Fruit fly (Drosophila melanogaster) whole organism, embryonic: Measurements from ENCODE around the gene unc-45.
A peak's percentile ranks its signal among the peaks of the same experiment; 100 is the strongest.

Source experiments
- Ada2b ChIP-seq: fragments of 200-800 bp; sonication (Bioruptor generic); IDR thresholded peaks from 2 replicates; pipeline ENCODE4 v1.3.6; 2022; ENCODE audit warnings: missing biosample characterization, missing genetic modification characterization
- CG10274 ChIP-seq: fragments of 200-800 bp; sonication (Bioruptor generic); optimal IDR thresholded peaks from 3 replicates; lab custom pipeline; 2017; ENCODE audit warnings: missing biosample characterization, mild to moderate bottlenecking, missing genetic modification characterization
- CG10431 ChIP-seq: fragments of 200-800 bp; sonication (Bioruptor generic); optimal IDR thresholded peaks from 3 replicates; lab custom pipeline; 2018; ENCODE audit warnings: missing biosample characterization, mild to moderate bottlenecking, missing genetic modification characterization
- CG10565 ChIP-seq: fragments of 200-800 bp; sonication (Bioruptor generic); optimal IDR thresholded peaks from 3 replicates; lab custom pipeline; 2016; ENCODE audit warnings: missing biosample characterization, mild to moderate bottlenecking, missing genetic modification characterization
- CG10959 ChIP-seq: fragments of 200-800 bp; sonication (Bioruptor generic); IDR thresholded peaks from 2 replicates; pipeline ENCODE4 v1.3.6; 2022; ENCODE audit warnings: missing biosample characterization, missing genetic modification characterization
- CG12219 ChIP-seq: fragments of 200-800 bp; sonication (Bioruptor generic); optimal IDR thresholded peaks from 3 replicates; lab custom pipeline; 2018; ENCODE audit warnings: missing biosample characterization, mild to moderate bottlenecking, missing genetic modification characterization
- CG12659 ChIP-seq: fragments of 200-800 bp; sonication (Bioruptor generic); optimal IDR thresholded peaks from 3 replicates; lab custom pipeline; 2017; ENCODE audit warnings: mild to moderate bottlenecking, missing biosample characterization, missing genetic modification reagents, missing genetic modification characterization
- CG16813 ChIP-seq: fragments of 200-800 bp; sonication (Bioruptor generic); IDR thresholded peaks from 3 replicates; pipeline ENCODE4 v1.3.6; 2022; ENCODE audit warnings: missing biosample characterization, missing genetic modification characterization; ENCODE audit not compliant: partially characterized antibody
- CG17361 ChIP-seq: fragments of 200-800 bp; sonication (Bioruptor generic); IDR thresholded peaks from 3 replicates; pipeline ENCODE4 v1.3.6; 2022; ENCODE audit warnings: missing biosample characterization, missing genetic modification characterization
- CG1832 ChIP-seq: fragments of 200-800 bp; sonication (Bioruptor generic); optimal IDR thresholded peaks from 2 replicates; lab custom pipeline; 2017; ENCODE audit warnings: missing biosample characterization, mild to moderate bottlenecking, missing genetic modification characterization, inconsistent platforms
- CG18764 ChIP-seq: fragments of 200-800 bp; sonication (Bioruptor generic); optimal IDR thresholded peaks from 3 replicates; lab custom pipeline; 2016; ENCODE audit warnings: missing biosample characterization, missing genetic modification characterization
- CG2875 ChIP-seq: fragments of 200-800 bp; sonication (Bioruptor generic); optimal IDR thresholded peaks from 2 replicates; lab custom pipeline; 2017; ENCODE audit warnings: missing biosample characterization, mild to moderate bottlenecking, missing genetic modification characterization, missing genetic modification reagents
- CG3065 ChIP-seq: fragments of 200-800 bp; sonication (Bioruptor generic); optimal IDR thresholded peaks from 2 replicates; lab custom pipeline; 2016; ENCODE audit warnings: missing biosample characterization, missing genetic modification characterization
- CG3163 ChIP-seq: fragments of 200-800 bp; sonication (Bioruptor generic); optimal IDR thresholded peaks from 3 replicates; lab custom pipeline; 2016; ENCODE audit warnings: missing biosample characterization, missing genetic modification characterization
- CG33213 ChIP-seq: fragments of 200-800 bp; sonication (Bioruptor generic); optimal IDR thresholded peaks from 3 replicates; lab custom pipeline; 2016; ENCODE audit warnings: missing biosample characterization, missing genetic modification characterization
- CG3838 ChIP-seq: fragments of 200-800 bp; sonication (Bioruptor generic); optimal IDR thresholded peaks from 3 replicates; lab custom pipeline; 2016; ENCODE audit warnings: missing biosample characterization, missing genetic modification characterization
- CG3847 ChIP-seq: fragments of 200-800 bp; sonication (Bioruptor generic); IDR thresholded peaks from 2 replicates; pipeline ENCODE4 v1.3.6; 2022; ENCODE audit warnings: missing biosample characterization, missing genetic modification characterization
- CG4360 ChIP-seq: fragments of 200-800 bp; sonication (Bioruptor generic); IDR thresholded peaks from 2 replicates; pipeline ENCODE4 v1.3.6; 2022; ENCODE audit warnings: missing biosample characterization, missing genetic modification characterization
- CG6254 ChIP-seq: fragments of 200-800 bp; sonication (Bioruptor generic); optimal IDR thresholded peaks from 3 replicates; lab custom pipeline; 2017; ENCODE audit warnings: mild to moderate bottlenecking, missing biosample characterization, missing genetic modification reagents, missing genetic modification characterization
- CHES-1-like ChIP-seq: fragments of 200-800 bp; sonication (Bioruptor generic); optimal IDR thresholded peaks from 2 replicates; lab custom pipeline; 2016; ENCODE audit warnings: missing biosample characterization, missing genetic modification characterization
- Camta ChIP-seq: fragments of 200-800 bp; sonication (Bioruptor generic); optimal IDR thresholded peaks from 2 replicates; lab custom pipeline; 2016; ENCODE audit warnings: missing biosample characterization, missing genetic modification characterization
- Doc2 ChIP-seq: fragments of 200-800 bp; sonication (Bioruptor generic); IDR thresholded peaks from 2 replicates; pipeline ENCODE4 v1.3.6; 2022; ENCODE audit warnings: missing biosample characterization, missing genetic modification characterization
- Fer2 ChIP-seq: fragments of 200-800 bp; sonication (Bioruptor generic); optimal IDR thresholded peaks from 2 replicates; lab custom pipeline; 2018; ENCODE audit warnings: missing biosample characterization, mild to moderate bottlenecking, missing genetic modification characterization, moderate library complexity
- HHEX ChIP-seq: fragments of 200-800 bp; sonication (Bioruptor generic); optimal IDR thresholded peaks from 3 replicates; lab custom pipeline; 2017; ENCODE audit warnings: missing biosample characterization, mild to moderate bottlenecking, missing genetic modification characterization, missing genetic modification reagents
- Hey ChIP-seq: fragments of 200-800 bp; sonication (Bioruptor generic); optimal IDR thresholded peaks from 3 replicates; lab custom pipeline; 2018; ENCODE audit warnings: missing biosample characterization, mild to moderate bottlenecking, missing genetic modification characterization
- Lpt ChIP-seq: fragments of >200 bp; optimal IDR thresholded peaks from 2 replicates; lab custom pipeline; 2018; ENCODE audit warnings: missing biosample characterization, missing genetic modification characterization
- Mad ChIP-seq: fragments of 200-800 bp; sonication (Bioruptor generic); optimal IDR thresholded peaks from 2 replicates; lab custom pipeline; 2016; ENCODE audit warnings: missing biosample characterization, missing genetic modification characterization
- Pdp1 ChIP-seq, 2 experiments: fragments of 200-800 bp; sonication (Bioruptor generic); optimal IDR thresholded peaks; 3 replicates each; lab custom pipeline; 2016; ENCODE audit warnings: missing biosample characterization in 2 of 2, missing genetic modification characterization in 2 of 2, mild to moderate bottlenecking in 1 of 2, moderate library complexity in 1 of 2
- Ravus ChIP-seq: fragments of 200-800 bp; sonication (Bioruptor generic); IDR thresholded peaks from 2 replicates; pipeline ENCODE4 v1.3.6; 2022; ENCODE audit warnings: missing biosample characterization, missing genetic modification characterization
- Rfx ChIP-seq: fragments of 200-800 bp; sonication (Bioruptor generic); IDR thresholded peaks from 2 replicates; pipeline ENCODE4 v1.3.6; 2022; ENCODE audit warnings: missing biosample characterization, missing genetic modification characterization
- Rx ChIP-seq: fragments of 200-800 bp; sonication (Bioruptor generic); IDR thresholded peaks from 2 replicates; pipeline ENCODE4 v1.3.6; 2022; ENCODE audit warnings: missing biosample characterization, missing genetic modification characterization
- Sin3A ChIP-seq: fragments of >200 bp; optimal IDR thresholded peaks from 2 replicates; lab custom pipeline; 2018
- da ChIP-seq: fragments of 200-800 bp; sonication (Bioruptor generic); optimal IDR thresholded peaks from 2 replicates; lab custom pipeline; 2016; ENCODE audit warnings: missing biosample characterization, missing genetic modification characterization
- dan ChIP-seq: fragments of 200-800 bp; sonication (Bioruptor generic); IDR thresholded peaks from 2 replicates; pipeline ENCODE4 v1.3.6; 2022; ENCODE audit warnings: missing biosample characterization, missing genetic modification characterization
- dm ChIP-seq: fragments of 200-800 bp; sonication (Bioruptor generic); optimal IDR thresholded peaks from 3 replicates; lab custom pipeline; 2016; ENCODE audit warnings: missing biosample characterization, missing genetic modification characterization
- emc ChIP-seq: fragments of 200-800 bp; sonication (Bioruptor generic); optimal IDR thresholded peaks from 2 replicates; lab custom pipeline; 2016; ENCODE audit warnings: missing biosample characterization, missing genetic modification characterization
- exex ChIP-seq: fragments of 200-800 bp; sonication (Bioruptor generic); optimal IDR thresholded peaks from 4 replicates; lab custom pipeline; 2018; ENCODE audit warnings: missing biosample characterization, mild to moderate bottlenecking, missing genetic modification characterization, moderate library complexity
- fd3F ChIP-seq: fragments of 200-800 bp; sonication (Bioruptor generic); optimal IDR thresholded peaks from 2 replicates; lab custom pipeline; 2018; ENCODE audit warnings: missing biosample characterization, mild to moderate bottlenecking, missing genetic modification characterization, moderate library complexity
- gsb ChIP-seq: fragments of 200-800 bp; sonication (Bioruptor generic); IDR thresholded peaks from 2 replicates; pipeline ENCODE4 v1.3.6; 2022; ENCODE audit warnings: missing biosample characterization, missing genetic modification characterization
- gsb-n ChIP-seq: fragments of 200-800 bp; sonication (Bioruptor generic); optimal IDR thresholded peaks from 3 replicates; lab custom pipeline; 2018; ENCODE audit warnings: missing biosample characterization, mild to moderate bottlenecking, missing genetic modification characterization
- h ChIP-seq: fragments of >200 bp; optimal IDR thresholded peaks from 2 replicates; lab custom pipeline; 2017
- kay ChIP-seq: fragments of 200-800 bp; sonication (Bioruptor generic); optimal IDR thresholded peaks from 2 replicates; lab custom pipeline; 2016; ENCODE audit warnings: missing biosample characterization, missing genetic modification characterization
- mld ChIP-seq: fragments of 200-800 bp; sonication (Bioruptor generic); IDR thresholded peaks from 3 replicates; pipeline ENCODE4 v1.3.6; 2022; ENCODE audit warnings: missing biosample characterization, missing genetic modification characterization; ENCODE audit not compliant: partially characterized antibody
- oc ChIP-seq: fragments of 200-800 bp; sonication (Bioruptor generic); optimal IDR thresholded peaks from 2 replicates; lab custom pipeline; 2018; ENCODE audit warnings: missing biosample characterization, mild to moderate bottlenecking, missing genetic modification characterization, moderate library complexity
- pfk ChIP-seq: fragments of 200-800 bp; sonication (Bioruptor generic); optimal IDR thresholded peaks from 2 replicates; lab custom pipeline; 2018; ENCODE audit warnings: missing biosample characterization, mild to moderate bottlenecking, missing genetic modification characterization, moderate library complexity
- ranshi ChIP-seq: fragments of 200-800 bp; sonication (Bioruptor generic); IDR thresholded peaks from 2 replicates; pipeline ENCODE4 v1.3.6; 2022; ENCODE audit warnings: missing biosample characterization, missing genetic modification characterization
- shn ChIP-seq: fragments of 200-800 bp; sonication (Bioruptor generic); optimal IDR thresholded peaks from 3 replicates; lab custom pipeline; 2016; ENCODE audit warnings: missing biosample characterization, missing genetic modification characterization
- sima ChIP-seq: fragments of 200-800 bp; sonication (Bioruptor generic); optimal IDR thresholded peaks from 2 replicates; lab custom pipeline; 2016; ENCODE audit warnings: missing biosample characterization, missing genetic modification characterization
- slou ChIP-seq: fragments of 200-800 bp; sonication (Bioruptor generic); optimal IDR thresholded peaks from 3 replicates; lab custom pipeline; 2016; ENCODE audit warnings: missing biosample characterization, missing genetic modification characterization
- ttk ChIP-seq: fragments of 200-800 bp; sonication (Bioruptor generic); IDR thresholded peaks from 2 replicates; pipeline ENCODE4 v2.1.2; 2022; ENCODE audit warnings: missing biosample characterization, missing genetic modification characterization
- tup ChIP-seq: fragments of 200-800 bp; sonication (Bioruptor generic); optimal IDR thresholded peaks from 2 replicates; lab custom pipeline; 2016; ENCODE audit warnings: missing biosample characterization, mild to moderate bottlenecking, missing genetic modification characterization, moderate library complexity
- vvl ChIP-seq: fragments of 200-800 bp; sonication (Bioruptor generic); IDR thresholded peaks from 2 replicates; pipeline ENCODE4 v1.3.6; 2022; ENCODE audit warnings: missing biosample characterization, missing genetic modification characterization

unc-45 gene

DNA sequence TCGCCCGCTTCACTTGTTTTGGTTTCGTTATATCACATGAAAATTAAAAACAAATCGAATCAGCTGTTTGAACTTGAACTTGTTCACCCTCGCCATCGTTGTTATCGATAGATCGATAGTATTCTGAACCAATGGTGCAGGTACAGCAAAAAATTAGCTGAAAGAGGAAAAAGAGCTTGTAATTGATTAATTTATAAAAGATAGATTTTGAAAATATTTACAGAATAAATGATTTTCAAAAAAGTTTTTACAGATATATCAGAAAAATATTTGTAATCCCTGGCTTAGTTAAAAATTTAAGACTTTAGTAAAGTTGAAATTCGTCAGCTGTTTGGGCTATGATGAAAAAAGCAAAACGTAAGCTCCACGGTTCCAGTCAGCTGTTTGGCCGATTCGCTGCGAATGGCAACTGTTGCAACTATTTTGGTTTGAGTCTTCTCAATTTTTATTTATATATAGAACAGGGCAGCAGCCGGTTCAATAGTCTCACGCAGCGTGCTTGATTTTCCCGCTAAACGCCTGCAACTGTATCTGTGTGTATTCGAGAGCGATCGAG is at the start of gene unc-45, which contains the start of gene CG11035 (continued):
- TF ChIP-seq CG10959 (no peak), gsb (no peak), ttk (GFP tag; lab: Robert Waterston, UW) (no peak), CG2875 (GFP tag; lab: Kevin White, UChicago) (no peak), mld (0 out of 3 replicates have a peak, but pooled peaks have one; percentile 56), dan (GFP tag; lab: Robert Waterston, UW) (no peak), CG33213 (GFP tag; lab: Kevin White, UChicago) (peak; percentile 11), Lpt (GFP tag; lab: Kevin White, UChicago) (no peak), CG6254 (GFP tag; lab: Kevin White, UChicago) (no peak), sima (GFP tag; lab: Kevin White, UChicago) (no peak), tup (GFP tag; lab: Kevin White, UChicago) (no peak), Fer2 (peak; percentile 38), shn (GFP tag; lab: Kevin White, UChicago) (no peak), Rx (GFP tag; lab: Robert Waterston, UW) (no peak), Pdp1 (GFP tag; optimal IDR thresholded peaks at IDR 0.05; lab: Kevin White, UChicago) (peak; percentile 37 to 96), emc (no peak), CG3163 (no peak), CG10565 (GFP tag; lab: Kevin White, UChicago) (no peak), h (no peak), slou (GFP tag; lab: Kevin White, UChicago) (no peak), Doc2 (no peak), fd3F (GFP tag; lab: Kevin White, UChicago) (no peak), Sin3A (peak; percentile 51), CG3847 (GFP tag; lab: Robert Waterston, UW) (no peak), CG3838 (GFP tag; lab: Kevin White, UChicago) (peak; percentile 41), CG1832 (GFP tag; lab: Kevin White, UChicago) (no peak), CG16813 (GFP tag; lab: Robert Waterston, UW) (peak; percentile 76), CHES-1-like (GFP tag; lab: Kevin White, UChicago) (no peak), HHEX (GFP tag; lab: Kevin White, UChicago) (no peak), kay (GFP tag; lab: Kevin White, UChicago) (peak; percentile 70), Ada2b (GFP tag; lab: Robert Waterston, UW) (no peak; the same call in 1 of the 2 replicates), CG10274 (GFP tag; lab: Kevin White, UChicago) (no peak), Camta (GFP tag; lab: Kevin White, UChicago) (peak; percentile 72), CG3065 (GFP tag; lab: Kevin White, UChicago) (no peak), CG18764 (GFP tag; lab: Kevin White, UChicago) (peak; percentile 26), CG17361 (GFP tag; lab: Robert Waterston, UW) (peak; percentile 66), Mad (no peak), CG12219 (GFP tag; lab: Kevin White, UChicago) (no peak), exex (tag; lab: Kevin White, UChicago) (no peak), ranshi (no peak), Ravus (GFP tag; lab: Robert Waterston, UW) (no peak), gsb-n (tag; lab: Kevin White, UChicago) (no peak), CG10431 (peak; percentile 16), CG4360 (GFP tag; lab: Robert Waterston, UW) (no peak), da (GFP tag; lab: Kevin White, UChicago) (no peak), vvl (GFP tag; lab: Robert Waterston, UW) (peak; percentile 42), dm (GFP tag; lab: Kevin White, UChicago) (no peak), oc (tag; lab: Kevin White, UChicago) (no peak), pfk (GFP tag; lab: Kevin White, UChicago) (no peak), CG12659 (GFP tag; lab: Kevin White, UChicago) (peak; percentile 63), Hey (no peak), Rfx (GFP tag; lab: Robert Waterston, UW) (peak; percentile 65)
